Fruit fly (Drosophila melanogaster): ENCODE data around the gene mtrm.
A peak's percentile ranks its signal among the peaks of the same experiment; 100 is the strongest.

dm6 chr3L:8458767-8459614 is 46.2 kb downstream of the mtrm start:
- TF ChIP-seq CG34367 (tag; optimal IDR thresholded peaks at IDR 0.05) (peak; percentile 39), fd96Ca (GFP tag; IDR thresholded peaks at IDR 0.05) (0 out of 3 replicates have a peak, but pooled peaks have one; percentile 34), CG17806 (tag; optimal IDR thresholded peaks at IDR 0.05) (peak; percentile 63), Pif1B (GFP tag; optimal IDR thresholded peaks at IDR 0.05) (peak; percentile 32), CG9948 (tag; optimal IDR thresholded peaks at IDR 0.05) (peak; percentile 68)
